Worm (Caenorhabditis elegans): ENCODE results near the gene dnj-23.

Gene dnj-23

DNA sequence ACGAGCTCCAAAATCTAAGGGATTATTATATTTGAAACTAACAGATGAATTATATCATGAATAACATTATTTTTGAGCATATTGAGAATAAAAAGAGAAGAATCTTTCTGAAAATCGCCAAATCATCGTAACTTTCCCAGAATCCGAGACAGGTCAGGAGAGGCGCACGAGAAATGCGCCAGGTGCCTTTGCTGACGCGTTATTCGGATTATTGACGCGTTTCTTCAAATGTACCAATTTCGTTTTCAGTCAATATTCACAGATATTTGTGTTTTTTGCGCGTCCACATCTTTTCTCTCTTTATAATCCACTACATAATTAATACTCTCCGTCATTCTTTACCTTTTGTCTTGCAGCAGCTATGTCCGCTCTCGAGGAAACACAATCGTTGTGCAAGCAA is 9.4 kb downstream of the dnj-23 start, which contains the start of gene T24H10.1 (continued):
- no peak for TF ChIP-seq Y55F3AM.14 (GFP tag; optimal IDR thresholded peaks at IDR 0.05)

DNA sequence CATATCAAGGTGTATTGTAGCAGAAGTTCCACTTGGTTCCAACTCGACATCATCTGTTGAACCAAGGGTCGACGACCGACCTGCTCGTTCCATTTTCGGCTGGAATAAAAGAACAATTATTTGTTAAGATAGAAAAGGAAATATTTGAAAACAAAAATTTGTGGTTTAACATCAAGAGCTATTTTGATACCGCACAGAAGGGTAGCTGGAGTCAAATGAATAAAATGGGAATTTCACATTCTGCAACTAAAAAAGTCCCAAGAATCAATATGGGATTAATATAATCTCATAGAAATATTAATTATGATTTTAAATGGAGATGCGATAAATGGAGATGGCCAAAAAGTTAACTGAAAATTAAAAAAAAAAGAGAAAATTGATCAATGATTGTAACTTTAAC is 9.9 kb downstream of the dnj-23 start, which contains the start of gene clh-5:
TSS of gene clh-5 (minus strand) at position 101 of the 400 bp plus-strand sequence.
- TF ChIP-seq sma-3 (GFP tag; optimal IDR thresholded peaks at IDR 0.05) (no peak), lin-11 (tag; optimal IDR thresholded peaks at IDR 0.05) (no peak), ztf-4 (tag; optimal IDR thresholded peaks at IDR 0.05) (no peak), elt-1 (tag; optimal IDR thresholded peaks at IDR 0.05) (no peak), nhr-129 (tag; optimal IDR thresholded peaks at IDR 0.05) (no peak), alr-1 (tag; optimal IDR thresholded peaks at IDR 0.05) (no peak), nhr-23 (tag; optimal IDR thresholded peaks at IDR 0.05) (no peak), ceh-16 (tag; optimal IDR thresholded peaks at IDR 0.05) (no peak), elt-3 (tag; optimal IDR thresholded peaks at IDR 0.05) (no peak), unc-62 (GFP tag; optimal IDR thresholded peaks at IDR 0.05) (no peak), sem-4 (tag; optimal IDR thresholded peaks at IDR 0.05) (no peak)

DNA sequence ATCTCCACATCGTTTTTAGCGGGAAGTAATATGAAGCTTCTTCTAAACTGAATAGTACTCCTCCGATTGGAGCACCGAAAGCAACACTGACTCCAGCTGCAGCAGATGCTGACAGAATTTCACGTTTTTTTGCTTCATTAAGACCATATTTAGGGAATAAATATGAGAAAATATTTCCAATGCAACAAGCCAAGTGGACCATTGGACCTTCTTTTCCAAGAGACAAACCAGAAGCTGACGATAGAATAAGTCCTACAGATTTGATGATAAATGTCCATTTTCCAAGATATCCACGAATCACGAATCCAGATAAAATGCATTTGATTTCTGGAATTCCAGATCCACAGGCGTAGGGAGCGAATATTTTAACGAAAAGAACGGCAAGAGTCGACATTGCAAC is 11.1 kb downstream of the dnj-23 start:
- TF ChIP-seq unc-55 (GFP tag; optimal IDR thresholded peaks at IDR 0.05) = no peak
- TF ChIP-seq ztf-1 (GFP tag; conservative IDR thresholded peaks at IDR 0.05) = no peak
- no peak for TF ChIP-seq sem-4 (tag; optimal IDR thresholded peaks at IDR 0.05)
- TF ChIP-seq ztf-4 (tag; optimal IDR thresholded peaks at IDR 0.05) = no peak
- TF ChIP-seq dmd-4 (tag; optimal IDR thresholded peaks at IDR 0.05) = no peak
- TF ChIP-seq lin-39 (tag; optimal IDR thresholded peaks at IDR 0.05) = no peak
- TF ChIP-seq nhr-129 (tag; optimal IDR thresholded peaks at IDR 0.05) = no peak
- no peak for TF ChIP-seq Y55F3AM.14 (GFP tag; optimal IDR thresholded peaks at IDR 0.05)
- TF ChIP-seq gmeb-1 (tag; optimal IDR thresholded peaks at IDR 0.05) = no peak
- TF ChIP-seq snpc-4 (tag; optimal IDR thresholded peaks at IDR 0.05) = no peak

DNA sequence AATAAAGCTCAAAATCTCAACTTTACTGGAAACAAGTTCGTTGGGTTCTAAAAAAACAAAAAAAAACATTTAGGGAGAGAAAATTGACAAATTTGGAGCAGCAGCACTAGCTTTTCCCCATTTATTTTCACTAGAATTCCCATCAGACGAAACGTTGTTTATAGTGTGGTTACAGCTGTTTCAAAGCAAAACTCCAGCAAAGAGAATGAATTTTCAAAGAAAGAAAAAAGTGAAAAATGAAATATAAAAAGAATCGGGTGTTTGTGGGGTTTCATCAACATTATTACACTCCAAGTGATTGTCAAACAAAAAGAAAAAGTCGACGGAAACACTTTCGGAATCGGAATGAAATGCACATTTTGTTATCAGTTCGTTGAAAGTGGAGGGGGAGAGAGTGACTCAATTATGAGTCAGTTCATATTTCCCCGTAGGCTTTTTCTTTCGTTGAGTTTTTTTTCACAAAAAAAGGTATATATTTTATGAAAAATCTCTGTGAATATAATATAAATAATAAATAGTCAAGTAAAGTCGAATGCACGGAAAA is 14.1 kb downstream of the dnj-23 start:
- TF ChIP-seq Y55F3AM.14 (GFP tag; optimal IDR thresholded peaks at IDR 0.05) = no peak
- no peak for TF ChIP-seq nhr-11 (tag; optimal IDR thresholded peaks at IDR 0.05)
- no peak for TF ChIP-seq crh-2 (tag; optimal IDR thresholded peaks at IDR 0.05)
- peak; percentile 100 for TF ChIP-seq fos-1 (tag; optimal IDR thresholded peaks at IDR 0.05)

DNA sequence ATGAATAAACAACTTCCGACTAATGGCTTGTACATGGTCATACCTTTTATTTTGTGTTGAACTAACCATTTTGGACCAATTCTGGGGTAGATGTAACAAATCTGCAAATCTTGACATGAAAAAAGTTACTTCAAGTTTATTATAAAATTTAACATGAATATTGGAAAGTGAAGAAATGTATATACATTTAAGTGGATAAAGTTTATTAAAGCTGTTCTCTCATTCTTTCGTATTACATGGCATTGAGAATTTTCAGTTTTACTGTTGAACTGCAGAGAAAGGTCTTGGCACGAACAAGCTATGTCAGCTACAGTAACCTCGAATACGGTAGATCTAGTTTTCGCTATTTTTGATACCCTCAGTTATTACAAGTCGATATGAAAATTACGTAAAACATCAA is 14.8 kb downstream of the dnj-23 start, which contains the start of gene C07H4.1:
TSS of gene C07H4.1 (minus strand) at position 101 of the 400 bp plus-strand sequence.
- TF ChIP-seq elt-1 (tag; optimal IDR thresholded peaks at IDR 0.05) (no peak), ama-1 (optimal IDR thresholded peaks at IDR 0.05) (no peak), snpc-4 (tag; optimal IDR thresholded peaks at IDR 0.05) (no peak), nhr-129 (tag; optimal IDR thresholded peaks at IDR 0.05) (no peak), gmeb-1 (tag; optimal IDR thresholded peaks at IDR 0.05) (no peak), ceh-16 (tag; optimal IDR thresholded peaks at IDR 0.05) (no peak), mdl-1 (tag; optimal IDR thresholded peaks at IDR 0.05) (no peak), egl-27 (tag; optimal IDR thresholded peaks at IDR 0.05) (no peak), unc-55 (GFP tag; optimal IDR thresholded peaks at IDR 0.05) (no peak), lsy-2 (tag; optimal IDR thresholded peaks at IDR 0.05) (no peak), unc-39 (tag; optimal IDR thresholded peaks at IDR 0.05) (no peak)

DNA sequence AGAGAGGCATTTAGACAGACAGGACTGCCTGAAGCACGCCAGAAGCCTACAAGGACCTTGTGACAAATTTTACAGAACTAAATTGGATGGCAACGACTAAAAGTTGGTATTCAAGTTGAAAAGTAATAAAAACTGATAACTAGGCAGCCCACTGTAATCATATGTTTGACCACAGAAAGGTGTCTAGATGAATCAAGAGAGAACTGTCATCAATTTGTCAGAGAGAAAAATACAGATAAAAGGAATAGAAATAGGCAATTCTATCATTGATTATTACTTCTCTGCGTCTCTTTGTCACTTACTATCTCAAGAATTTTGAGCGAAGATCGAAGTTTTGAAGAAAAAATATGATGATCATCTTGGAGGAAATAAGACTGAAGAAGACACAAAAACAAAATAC is 15.5 kb downstream of the dnj-23 start:
- TF ChIP-seq ztf-4 (tag; optimal IDR thresholded peaks at IDR 0.05) (no peak), sma-9 (GFP tag; optimal IDR thresholded peaks at IDR 0.05) (peak; percentile 28), sma-9 (tag; optimal IDR thresholded peaks at IDR 0.05) (no peak), nhr-237 (tag; optimal IDR thresholded peaks at IDR 0.05) (no peak), mab-5 (tag; optimal IDR thresholded peaks at IDR 0.05) (no peak), egl-27 (tag; optimal IDR thresholded peaks at IDR 0.05) (no peak), F13H6.1 (tag; optimal IDR thresholded peaks at IDR 0.05) (no peak), peb-1 (tag; optimal IDR thresholded peaks at IDR 0.05) (no peak), blmp-1 (tag; optimal IDR thresholded peaks at IDR 0.05; ENCODE audit: insufficient read depth) (no peak), snpc-4 (tag; optimal IDR thresholded peaks at IDR 0.05) (no peak), lin-39 (tag; optimal IDR thresholded peaks at IDR 0.05) (no peak), lin-11 (tag; optimal IDR thresholded peaks at IDR 0.05) (no peak), unc-62 (GFP tag; optimal IDR thresholded peaks at IDR 0.05) (no peak), nhr-23 (tag; optimal IDR thresholded peaks at IDR 0.05) (no peak), nhr-25 (tag; optimal IDR thresholded peaks at IDR 0.05) (peak; percentile 10), unc-39 (tag; optimal IDR thresholded peaks at IDR 0.05) (no peak), zag-1 (tag; optimal IDR thresholded peaks at IDR 0.05) (no peak), alr-1 (tag; optimal IDR thresholded peaks at IDR 0.05) (no peak), lin-13 (GFP tag; optimal IDR thresholded peaks at IDR 0.05) (no peak), fos-1 (tag; optimal IDR thresholded peaks at IDR 0.05) (peak; percentile 92), sem-4 (tag; optimal IDR thresholded peaks at IDR 0.05) (no peak), nhr-11 (tag; optimal IDR thresholded peaks at IDR 0.05) (no peak), lsy-2 (tag; optimal IDR thresholded peaks at IDR 0.05) (no peak), nhr-21 (tag; optimal IDR thresholded peaks at IDR 0.05) (no peak), nhr-6 (tag; optimal IDR thresholded peaks at IDR 0.05) (no peak)
